Worm (Caenorhabditis elegans) whole organism, late embryonic: ENCODE results near the gene fbxa-19.

Experiments
- ceh-9 ChIP-seq: sonication (generic microtip); optimal IDR thresholded peaks from 2 replicates; lab custom pipeline; 2016; ENCODE audit warnings: mild to moderate bottlenecking, missing genetic modification characterization, inconsistent platforms, missing compliant biosample characterization
- odd-2 ChIP-seq: sonication (generic microtip); optimal IDR thresholded peaks from 2 replicates; lab custom pipeline; 2017; ENCODE audit warnings: antibody characterized with exemption, mild to moderate bottlenecking, missing genetic modification characterization, missing compliant biosample characterization
- pax-1 ChIP-seq: fragments of 150-350 bp; optimal IDR thresholded peaks from 2 replicates; lab custom pipeline; 2014; ENCODE audit warnings: missing biosample characterization, missing genetic modification characterization

ce11 chrIII:1355320-1355719, 40.1 kb downstream of the fbxa-19 start, which contains the start of gene Y82E9BL.1:
- no peak for TF ChIP-seq odd-2 (tag; lab: Kevin White, UChicago)
- TF ChIP-seq pax-1 (tag; lab: Kevin White, UChicago), result no peak
- no peak for TF ChIP-seq ceh-9 (tag; lab: Kevin White, UChicago)
